Worm (Caenorhabditis elegans) whole organism, L1 larva: ENCODE data around the gene F56D6.19.

ENCODE experiments used
- ama-1 ChIP-seq: fragments of 150-350 bp; optimal IDR thresholded peaks from 2 replicates; lab custom pipeline; 2014
- blmp-1 ChIP-seq: fragments of 150-350 bp; optimal IDR thresholded peaks from 2 replicates; lab custom pipeline; 2014; ENCODE audit warnings: missing biosample characterization, missing genetic modification characterization
- ceh-8 ChIP-seq: fragments of 200-800 bp; sonication (Bioruptor generic); optimal IDR thresholded peaks from 2 replicates; lab custom pipeline; 2018; ENCODE audit warnings: mild to moderate bottlenecking, missing genetic modification characterization, moderate library complexity, missing compliant biosample characterization
- ces-1 ChIP-seq: fragments of 150-350 bp; optimal IDR thresholded peaks from 2 replicates; lab custom pipeline; 2014; ENCODE audit warnings: missing biosample characterization, missing genetic modification reagents, missing genetic modification characterization
- efl-3 ChIP-seq: fragments of 200-800 bp; sonication (Bioruptor generic); optimal IDR thresholded peaks from 2 replicates; lab custom pipeline; 2018; ENCODE audit warnings: mild to moderate bottlenecking, missing genetic modification characterization, missing compliant biosample characterization
- elt-2 ChIP-seq: sonication (generic microtip); optimal IDR thresholded peaks from 2 replicates; lab custom pipeline; 2016; ENCODE audit warnings: missing genetic modification characterization, mild to moderate bottlenecking, inconsistent platforms, missing compliant biosample characterization, missing genetic modification reagents
- ets-5 ChIP-seq: fragments of 200-800 bp; sonication (Bioruptor generic); IDR thresholded peaks from 2 replicates; pipeline ENCODE4 v1.3.6; 2022; ENCODE audit warnings: missing genetic modification characterization, missing compliant biosample characterization
- fkh-8 ChIP-seq: sonication (generic microtip); optimal IDR thresholded peaks from 2 replicates; lab custom pipeline; 2016; ENCODE audit warnings: mild to moderate bottlenecking, missing genetic modification characterization, missing compliant biosample characterization
- hlh-4 ChIP-seq: sonication (generic microtip); optimal IDR thresholded peaks from 2 replicates; lab custom pipeline; 2016; ENCODE audit warnings: mild to moderate bottlenecking, missing genetic modification characterization, missing compliant biosample characterization
- irx-1 ChIP-seq: sonication (generic microtip); optimal IDR thresholded peaks from 2 replicates; lab custom pipeline; 2016; ENCODE audit warnings: missing genetic modification characterization, missing compliant biosample characterization
- isw-1 ChIP-seq: fragments of 200-800 bp; sonication (Bioruptor generic); IDR thresholded peaks from 2 replicates; pipeline ENCODE4 v1.3.6; 2022; ENCODE audit warnings: missing genetic modification characterization, missing compliant biosample characterization
- lin-14 ChIP-seq: fragments of 200-800 bp; sonication (Bioruptor generic); optimal IDR thresholded peaks from 2 replicates; lab custom pipeline; 2018; ENCODE audit warnings: mild to moderate bottlenecking, missing genetic modification characterization, moderate library complexity, missing compliant biosample characterization
- lin-39 ChIP-seq: fragments of 150-350 bp; optimal IDR thresholded peaks from 2 replicates; lab custom pipeline; 2014; ENCODE audit warnings: missing biosample characterization, missing genetic modification reagents, missing genetic modification characterization
- lsy-2 ChIP-seq, 2 experiments: fragments of 150-350 bp; optimal IDR thresholded peaks; 2 replicates each; lab custom pipeline; 2014; ENCODE audit warnings: missing biosample characterization in 2 of 2, missing genetic modification characterization in 2 of 2
- mab-9 ChIP-seq: fragments of 200-800 bp; sonication (Bioruptor generic); IDR thresholded peaks from 2 replicates; pipeline ENCODE4 v1.3.6; 2022; ENCODE audit warnings: missing genetic modification reagents, missing genetic modification characterization, missing compliant biosample characterization
- mef-2 ChIP-seq: fragments of 150-350 bp; optimal IDR thresholded peaks from 2 replicates; lab custom pipeline; 2014; ENCODE audit warnings: missing biosample characterization, missing genetic modification characterization
- nhr-11 ChIP-seq: fragments of 150-350 bp; optimal IDR thresholded peaks from 2 replicates; lab custom pipeline; 2014; ENCODE audit warnings: missing biosample characterization, missing genetic modification characterization
- nhr-12 ChIP-seq: sonication (generic microtip); optimal IDR thresholded peaks from 2 replicates; lab custom pipeline; 2017; ENCODE audit warnings: missing biosample characterization, missing genetic modification characterization
- nhr-19 ChIP-seq: fragments of 200-800 bp; sonication (Bioruptor generic); conservative IDR thresholded peaks from 2 replicates; pipeline ENCODE4 v1.3.6; 2022; ENCODE audit warnings: missing genetic modification characterization, missing compliant biosample characterization
- nhr-20 ChIP-seq: sonication (generic microtip); optimal IDR thresholded peaks from 2 replicates; lab custom pipeline; 2016; ENCODE audit warnings: mild to moderate bottlenecking, missing genetic modification characterization, missing compliant biosample characterization
- nhr-47 ChIP-seq: sonication (generic microtip); optimal IDR thresholded peaks from 2 replicates; lab custom pipeline; 2016; ENCODE audit warnings: mild to moderate bottlenecking, missing genetic modification characterization, moderate library complexity, missing compliant biosample characterization
- nhr-90 ChIP-seq: sonication (generic microtip); optimal IDR thresholded peaks from 2 replicates; lab custom pipeline; 2016; ENCODE audit warnings: mild to moderate bottlenecking, missing genetic modification characterization, missing compliant biosample characterization; ENCODE audit not compliant: poor library complexity
- rnt-1 ChIP-seq: sonication (generic microtip); optimal IDR thresholded peaks from 2 replicates; lab custom pipeline; 2016; ENCODE audit warnings: mild to moderate bottlenecking, missing genetic modification characterization, moderate library complexity, missing compliant biosample characterization
- snpc-4 ChIP-seq: fragments of 150-350 bp; optimal IDR thresholded peaks from 2 replicates; lab custom pipeline; 2014; ENCODE audit warnings: missing biosample characterization, missing genetic modification characterization
- sox-4 ChIP-seq: sonication (generic microtip); optimal IDR thresholded peaks from 2 replicates; lab custom pipeline; 2016; ENCODE audit warnings: missing genetic modification characterization, missing compliant biosample characterization
- swsn-7 ChIP-seq: sonication (generic microtip); optimal IDR thresholded peaks from 2 replicates; lab custom pipeline; 2016; ENCODE audit warnings: missing genetic modification characterization, missing compliant biosample characterization
- unc-130 ChIP-seq: fragments of 150-350 bp; optimal IDR thresholded peaks from 2 replicates; lab custom pipeline; 2017; ENCODE audit warnings: missing biosample characterization, missing genetic modification characterization, inconsistent platforms
- xbp-1 ChIP-seq: sonication (generic microtip); optimal IDR thresholded peaks from 2 replicates; lab custom pipeline; 2016; ENCODE audit warnings: missing genetic modification characterization, missing compliant biosample characterization
- zag-1 ChIP-seq: fragments of 150-350 bp; optimal IDR thresholded peaks from 2 replicates; lab custom pipeline; 2014; ENCODE audit warnings: missing biosample characterization, missing genetic modification characterization
- ztf-4 ChIP-seq: fragments of 150-350 bp; optimal IDR thresholded peaks from 2 replicates; lab custom pipeline; 2014; ENCODE audit warnings: missing biosample characterization, missing genetic modification characterization

The F56D6.19 gene

DNA sequence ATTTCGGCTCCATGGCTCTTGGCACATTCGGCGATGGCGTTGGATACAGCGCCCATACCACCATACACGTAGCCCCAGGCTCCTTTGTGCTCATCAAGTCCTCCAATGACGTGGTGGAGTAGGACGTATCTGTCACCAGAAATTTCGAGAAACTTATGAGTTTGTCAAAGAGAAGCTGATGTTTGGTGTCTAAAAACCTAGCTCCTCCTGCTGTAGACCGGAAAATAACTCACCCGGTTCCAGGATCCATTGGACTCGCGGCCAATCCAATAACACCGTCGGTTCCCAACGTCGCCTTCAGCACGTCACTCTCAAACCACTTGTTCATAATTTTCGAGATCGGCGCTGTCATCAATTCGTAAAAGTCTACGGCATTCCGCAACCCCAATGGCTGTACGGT, 37.6 kb upstream of the F56D6.19 start:
- TF ChIP-seq isw-1: no peak
- no peak for TF ChIP-seq efl-3 (GFP tag; lab: Kevin White, UChicago)
- no peak for TF ChIP-seq blmp-1 (tag; lab: Kevin White, UChicago)
- TF ChIP-seq swsn-7 (tag; lab: Kevin White, UChicago): no peak
- no peak for TF ChIP-seq ztf-4

DNA sequence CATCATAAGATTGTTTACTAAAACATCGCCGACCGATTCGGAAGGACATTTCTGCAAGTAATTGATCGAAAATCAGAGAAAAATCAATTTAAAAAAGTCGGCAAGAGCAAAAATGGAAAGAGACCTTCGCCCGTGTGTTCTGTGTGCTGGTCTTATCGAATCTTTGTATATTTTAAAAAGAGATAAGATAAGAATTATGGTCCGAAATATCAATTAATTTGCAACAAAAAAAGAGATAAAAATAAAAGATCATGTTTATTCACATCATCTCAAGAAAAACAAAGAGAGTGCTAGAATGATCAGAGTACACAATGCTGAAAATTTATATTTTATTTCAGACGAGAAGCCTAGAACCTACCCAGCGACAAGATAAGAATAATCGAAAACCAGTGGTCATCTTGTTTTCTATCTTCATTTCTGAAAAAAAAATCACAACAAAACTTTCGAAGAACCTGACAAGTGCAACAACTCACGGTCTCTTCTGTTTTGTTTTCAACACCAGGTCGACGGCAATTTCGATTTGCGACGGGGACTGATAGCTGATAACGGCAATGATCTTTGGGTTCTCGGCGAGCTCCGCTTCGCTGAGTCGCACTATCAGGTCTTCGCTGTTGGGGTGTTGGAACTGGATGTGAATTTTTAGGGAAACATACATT, 36.2 kb upstream of the F56D6.19 start, which contains the start of gene F37C4.6:
Gene F37C4.6, minus strand, starts transcription at position 51 of the 656 bp plus-strand sequence.
- TF ChIP-seq nhr-12 (tag; lab: Kevin White, UChicago) (no peak), elt-2 (tag; lab: Kevin White, UChicago) (peak; percentile 70), nhr-20 (tag; lab: Kevin White, UChicago) (no peak), irx-1 (no peak)

DNA sequence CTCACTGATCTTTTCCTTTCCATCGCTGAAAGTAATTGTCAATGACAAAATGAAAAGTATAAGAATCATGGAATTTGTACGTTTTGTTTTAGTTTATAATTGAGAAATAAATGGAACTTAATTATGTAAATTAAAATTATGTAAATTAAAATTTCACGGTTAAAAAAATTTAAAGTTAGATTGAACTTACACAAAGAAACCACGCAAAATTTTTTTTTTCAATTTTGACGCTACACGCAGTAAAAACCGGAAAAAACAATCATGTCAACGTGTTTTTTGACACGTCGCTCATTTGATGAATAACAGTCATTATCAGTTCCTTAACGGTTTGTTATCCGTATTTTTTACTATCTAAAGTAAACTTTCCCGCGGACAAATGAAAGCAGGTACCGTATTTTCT, 33.4 kb upstream of the F56D6.19 start, which contains the start of the genes F37C4.8 and oac-23:
Gene F37C4.8, minus strand, starts transcription at position 101 of the 400 bp plus-strand sequence.
Gene oac-23, plus strand, starts transcription at position 323 of the 400 bp plus-strand sequence.
- TF ChIP-seq fkh-8 (tag; lab: Kevin White, UChicago): no peak
- TF ChIP-seq hlh-4 (tag; lab: Kevin White, UChicago): no peak
- TF ChIP-seq ets-5: no peak
- TF ChIP-seq ces-1 (GFP tag; lab: Kevin White, UChicago): no peak
- TF ChIP-seq ceh-8: no peak
- TF ChIP-seq nhr-20 (tag; lab: Kevin White, UChicago): no peak
- no peak for TF ChIP-seq xbp-1 (tag; lab: Kevin White, UChicago)
- no peak for TF ChIP-seq nhr-19 (GFP tag; lab: Robert Waterston, UW)
- TF ChIP-seq unc-130: no peak

DNA sequence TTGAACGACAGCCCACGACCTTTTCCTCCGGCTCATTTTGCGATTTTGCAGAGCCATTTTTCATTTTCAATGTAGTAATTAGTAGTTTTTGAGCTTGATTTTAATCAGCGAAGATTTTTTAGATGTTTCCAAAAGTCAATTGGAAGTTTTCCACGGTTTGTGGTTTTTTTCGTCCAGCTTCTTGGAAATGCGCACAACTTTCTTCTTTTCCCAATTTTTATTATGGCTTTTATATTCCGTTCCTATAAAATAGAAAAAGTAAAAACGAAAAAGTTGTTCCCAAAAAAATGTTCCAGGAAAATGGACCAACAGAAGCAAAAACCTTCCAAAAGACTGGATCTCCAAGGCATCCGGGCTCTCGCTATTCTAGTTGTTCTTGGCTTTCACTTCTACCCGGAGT, 29.2 kb upstream of the F56D6.19 start, which contains the start of gene oac-22:
Gene oac-22, plus strand, starts transcription at position 301 of the 400 bp plus-strand sequence.
- TF ChIP-seq mef-2 (no peak), nhr-90 (no peak), nhr-11 (tag; lab: Kevin White, UChicago) (no peak), nhr-47 (tag; lab: Kevin White, UChicago) (no peak), lsy-2 (tag; optimal IDR thresholded peaks at IDR 0.05; lab: Kevin White, UChicago) (no peak)

DNA sequence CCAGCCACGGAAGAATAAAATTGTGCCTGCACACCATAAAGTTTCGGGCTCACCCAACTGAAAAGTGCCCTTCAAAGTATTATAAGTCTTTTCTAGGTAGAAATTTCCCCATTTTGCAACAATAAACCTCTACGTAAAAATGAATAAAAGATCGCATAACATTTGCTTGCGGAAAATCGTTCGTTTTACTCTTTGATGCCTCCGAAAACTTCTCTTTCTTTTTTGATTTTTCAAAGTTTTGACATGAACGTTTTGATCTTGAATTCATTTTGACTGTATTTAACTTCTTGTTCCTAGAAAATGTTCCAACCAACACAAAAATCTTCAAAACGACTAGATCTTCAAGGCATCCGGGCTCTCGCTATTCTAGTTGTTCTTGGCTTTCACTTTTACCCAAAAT, 25.6 kb upstream of the F56D6.19 start, which contains the start of gene oac-21:
Gene oac-21, plus strand, starts transcription at position 301 of the 400 bp plus-strand sequence.
- TF ChIP-seq elt-2 (tag; lab: Kevin White, UChicago) (no peak), ama-1 (lab: Kevin White, UChicago) (no peak), zag-1 (tag; lab: Kevin White, UChicago) (no peak)

DNA sequence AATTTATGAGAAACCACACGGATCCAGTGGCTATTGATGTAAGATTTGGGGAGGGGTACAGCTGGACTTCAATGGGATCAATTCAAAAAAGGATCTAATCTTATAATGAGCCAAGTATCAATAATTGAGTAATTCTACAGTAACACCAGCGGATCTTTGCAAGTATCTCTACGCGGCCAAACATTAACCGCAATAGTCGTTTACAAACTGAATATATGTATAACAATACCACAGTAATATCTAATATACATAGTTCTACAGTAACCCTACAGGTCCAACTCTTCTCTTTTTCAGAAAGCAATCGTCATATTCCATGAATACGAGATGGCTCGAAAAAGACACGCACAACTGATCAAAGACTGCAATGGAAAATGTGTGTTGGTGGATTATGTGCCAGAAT, 22.5 kb upstream of the F56D6.19 start, which contains the start of gene F56D6.9:
Gene F56D6.9, plus strand, starts transcription at position 301 of the 400 bp plus-strand sequence.
- TF ChIP-seq efl-3 (GFP tag; lab: Kevin White, UChicago) (no peak), sox-4 (tag; lab: Kevin White, UChicago) (no peak), lin-14 (GFP tag; lab: Kevin White, UChicago) (no peak), lin-39 (tag; lab: Kevin White, UChicago) (no peak), snpc-4 (tag; lab: Kevin White, UChicago) (no peak), mef-2 (no peak), rnt-1 (tag; lab: Kevin White, UChicago) (no peak), mab-9 (GFP tag; lab: Robert Waterston, UW) (no peak), hlh-4 (tag; lab: Kevin White, UChicago) (no peak)
